Worm (Caenorhabditis elegans) whole organism, young adult: ENCODE data around the gene tebp-1.

ENCODE experiments used
- C06A6.2 ChIP-seq: fragments of 200-800 bp; sonication (Bioruptor generic); conservative IDR thresholded peaks from 2 replicates; pipeline ENCODE4 v1.3.6; 2022; ENCODE audit warnings: missing genetic modification characterization, missing compliant biosample characterization
- F10E7.11 ChIP-seq: sonication (generic microtip); optimal IDR thresholded peaks from 2 replicates; lab custom pipeline; 2017; ENCODE audit warnings: mild to moderate bottlenecking, missing genetic modification characterization, moderate library complexity, missing compliant biosample characterization
- F22D6.2 ChIP-seq: sonication (generic microtip); optimal IDR thresholded peaks from 2 replicates; lab custom pipeline; 2016; ENCODE audit warnings: mild to moderate bottlenecking, missing genetic modification characterization, missing compliant biosample characterization
- F33H1.4 ChIP-seq: fragments of 200-800 bp; sonication (Bioruptor generic); IDR thresholded peaks from 2 replicates; pipeline ENCODE4 v1.3.6; 2022; ENCODE audit warnings: missing genetic modification reagents, missing genetic modification characterization, missing compliant biosample characterization
- F37B4.10 ChIP-seq: fragments of 200-800 bp; sonication (Bioruptor generic); IDR thresholded peaks from 2 replicates; pipeline ENCODE4 v1.3.6; 2022; ENCODE audit warnings: missing genetic modification characterization, missing compliant biosample characterization
- F52B5.7 ChIP-seq: sonication (generic microtip); optimal IDR thresholded peaks from 2 replicates; lab custom pipeline; 2016; ENCODE audit warnings: mild to moderate bottlenecking, missing genetic modification characterization, missing compliant biosample characterization
- K12H6.12 ChIP-seq: fragments of 200-800 bp; sonication (Bioruptor generic); optimal IDR thresholded peaks from 2 replicates; lab custom pipeline; 2018; ENCODE audit warnings: mild to moderate bottlenecking, missing genetic modification characterization, missing compliant biosample characterization
- T07F8.4 ChIP-seq: sonication (generic microtip); optimal IDR thresholded peaks from 2 replicates; lab custom pipeline; 2016; ENCODE audit warnings: mild to moderate bottlenecking, missing genetic modification characterization, moderate library complexity, missing compliant biosample characterization
- Y53G8AR.9 ChIP-seq: fragments of 200-800 bp; sonication (Bioruptor generic); conservative IDR thresholded peaks from 2 replicates; pipeline ENCODE4 v1.3.6; 2022; ENCODE audit warnings: missing genetic modification reagents, missing genetic modification characterization, missing compliant biosample characterization
- Y95B8A.8 ChIP-seq: fragments of 200-800 bp; sonication (Bioruptor generic); IDR thresholded peaks from 2 replicates; pipeline ENCODE4 v1.3.6; 2022; ENCODE audit warnings: missing genetic modification reagents, missing genetic modification characterization, missing compliant biosample characterization
- ama-1 ChIP-seq, 3 experiments: fragments of 150-350 bp in 1 of 3; sonication (generic microtip) in 2 of 3; optimal IDR thresholded peaks; 2 replicates each; lab custom pipeline; 2014 to 2018; ENCODE audit warnings: missing biosample characterization in 2 of 3, missing genetic modification characterization in 2 of 3, missing genetic modification reagents in 2 of 3
- atf-7 ChIP-seq: sonication (generic microtip); optimal IDR thresholded peaks from 2 replicates; lab custom pipeline; 2017; ENCODE audit warnings: mild to moderate bottlenecking, missing genetic modification characterization, missing compliant biosample characterization
- ceh-27 ChIP-seq: fragments of 200-800 bp; sonication (Bioruptor generic); optimal IDR thresholded peaks from 2 replicates; lab custom pipeline; 2018; ENCODE audit warnings: mild to moderate bottlenecking, missing genetic modification characterization, moderate library complexity, missing compliant biosample characterization
- ceh-40 ChIP-seq: fragments of 200-800 bp; sonication (Bioruptor generic); IDR thresholded peaks from 2 replicates; pipeline ENCODE4 v1.3.6; 2022; ENCODE audit warnings: missing genetic modification characterization, missing compliant biosample characterization
- ceh-58 ChIP-seq: fragments of 200-800 bp; sonication (Bioruptor generic); IDR thresholded peaks from 2 replicates; pipeline ENCODE4 v1.3.6; 2022; ENCODE audit warnings: missing genetic modification characterization, missing compliant biosample characterization
- egl-44 ChIP-seq: fragments of 200-800 bp; sonication (Bioruptor generic); IDR thresholded peaks from 2 replicates; pipeline ENCODE4 v1.3.6; 2022; ENCODE audit warnings: missing genetic modification reagents, missing genetic modification characterization, missing compliant biosample characterization
- lin-54 ChIP-seq: fragments of 200-800 bp; sonication (Bioruptor generic); optimal IDR thresholded peaks from 2 replicates; lab custom pipeline; 2018; ENCODE audit warnings: mild to moderate bottlenecking, missing genetic modification characterization, missing compliant biosample characterization
- lir-1 ChIP-seq: fragments of 200-800 bp; sonication (Bioruptor generic); conservative IDR thresholded peaks from 2 replicates; pipeline ENCODE4 v1.3.6; 2022; ENCODE audit warnings: missing genetic modification reagents, missing genetic modification characterization, missing compliant biosample characterization
- madf-10 ChIP-seq: sonication (generic microtip); optimal IDR thresholded peaks from 2 replicates; lab custom pipeline; 2016; ENCODE audit warnings: mild to moderate bottlenecking, missing genetic modification characterization, missing compliant biosample characterization
- madf-6 ChIP-seq: fragments of 200-800 bp; sonication (Bioruptor generic); IDR thresholded peaks from 2 replicates; pipeline ENCODE4 v1.3.6; 2022; ENCODE audit warnings: missing genetic modification reagents, missing genetic modification characterization, missing compliant biosample characterization
- mcd-1 ChIP-seq: fragments of 200-800 bp; sonication (Bioruptor generic); IDR thresholded peaks from 2 replicates; pipeline ENCODE4 v1.3.6; 2022; ENCODE audit warnings: missing genetic modification reagents, missing genetic modification characterization, missing compliant biosample characterization
- mes-4 ChIP-seq: sonication (generic microtip); optimal IDR thresholded peaks from 2 replicates; lab custom pipeline; 2016; ENCODE audit warnings: missing genotype, missing genetic modification characterization, missing compliant biosample characterization
- mxl-1 ChIP-seq: sonication (generic microtip); optimal IDR thresholded peaks from 2 replicates; lab custom pipeline; 2016; ENCODE audit warnings: missing genetic modification characterization, missing compliant biosample characterization
- nfya-1 ChIP-seq: sonication (generic microtip); optimal IDR thresholded peaks from 2 replicates; lab custom pipeline; 2017; ENCODE audit warnings: antibody characterized with exemption, missing compliant biosample characterization, missing genetic modification characterization, borderline replicate concordance; ENCODE audit not compliant: insufficient read depth
- nhr-120 ChIP-seq: fragments of 200-800 bp; sonication (Bioruptor generic); IDR thresholded peaks from 2 replicates; pipeline ENCODE4 v1.3.6; 2022; ENCODE audit warnings: missing genetic modification characterization, missing compliant biosample characterization
- nhr-27 ChIP-seq: fragments of 200-800 bp; sonication (Bioruptor generic); optimal IDR thresholded peaks from 2 replicates; lab custom pipeline; 2018; ENCODE audit warnings: mild to moderate bottlenecking, missing genetic modification characterization, moderate library complexity, missing compliant biosample characterization
- nhr-90 ChIP-seq: sonication (generic microtip); optimal IDR thresholded peaks from 2 replicates; lab custom pipeline; 2016; ENCODE audit warnings: missing genotype, mild to moderate bottlenecking, missing genetic modification characterization, missing compliant biosample characterization
- pbrm-1 ChIP-seq: fragments of 200-800 bp; sonication (Bioruptor generic); IDR thresholded peaks from 2 replicates; pipeline ENCODE4 v1.3.6; 2022; ENCODE audit warnings: missing genetic modification reagents, missing genetic modification characterization, missing compliant biosample characterization
- pha-4 ChIP-seq: fragments of 150-350 bp; sonication (generic microtip); optimal IDR thresholded peaks from 2 replicates; lab custom pipeline; 2014; ENCODE audit warnings: missing biosample characterization, missing genetic modification reagents, missing genetic modification characterization
- rec-8 ChIP-seq, 2 experiments: sonication (generic microtip); optimal IDR thresholded peaks; 2 replicates each; lab custom pipeline; 2016; ENCODE audit warnings: mild to moderate bottlenecking in 2 of 2, missing genetic modification characterization in 2 of 2, missing genetic modification reagents in 2 of 2, missing genotype in 2 of 2, missing biosample characterization in 1 of 2, missing compliant biosample characterization in 1 of 2, moderate library complexity in 1 of 2
- rpc-1 ChIP-seq, 2 experiments: fragments of 150-350 bp in 1 of 2; sonication (generic microtip) in 1 of 2; optimal IDR thresholded peaks; 2 replicates each; lab custom pipeline; 2014 to 2018; ENCODE audit warnings: missing biosample characterization in 1 of 2, missing genetic modification characterization in 1 of 2, missing genetic modification reagents in 1 of 2, missing genotype in 1 of 2
- snpc-1.1 ChIP-seq: sonication (generic microtip); optimal IDR thresholded peaks from 2 replicates; lab custom pipeline; 2017; ENCODE audit warnings: missing genetic modification characterization, mild to moderate bottlenecking, missing compliant biosample characterization, antibody characterized with exemption, moderate library complexity, missing genotype, missing genetic modification reagents; ENCODE audit not compliant: insufficient read depth
- somi-1 ChIP-seq: fragments of 200-800 bp; sonication (Bioruptor generic); optimal IDR thresholded peaks from 2 replicates; lab custom pipeline; 2018; ENCODE audit warnings: mild to moderate bottlenecking, missing genetic modification characterization, missing compliant biosample characterization
- tbx-9 ChIP-seq: sonication (generic microtip); optimal IDR thresholded peaks from 2 replicates; lab custom pipeline; 2016; ENCODE audit warnings: borderline replicate concordance, missing genetic modification characterization, inconsistent platforms, missing compliant biosample characterization
- zfh-2 ChIP-seq: fragments of 200-800 bp; sonication (Bioruptor generic); conservative IDR thresholded peaks from 2 replicates; pipeline ENCODE4 v1.3.6; 2022; ENCODE audit warnings: missing genetic modification reagents, missing genetic modification characterization, missing compliant biosample characterization
- ztf-18 ChIP-seq: sonication (generic microtip); optimal IDR thresholded peaks from 2 replicates; lab custom pipeline; 2016; ENCODE audit warnings: missing genotype, mild to moderate bottlenecking, missing genetic modification characterization, missing compliant biosample characterization

tebp-1 gene

DNA sequence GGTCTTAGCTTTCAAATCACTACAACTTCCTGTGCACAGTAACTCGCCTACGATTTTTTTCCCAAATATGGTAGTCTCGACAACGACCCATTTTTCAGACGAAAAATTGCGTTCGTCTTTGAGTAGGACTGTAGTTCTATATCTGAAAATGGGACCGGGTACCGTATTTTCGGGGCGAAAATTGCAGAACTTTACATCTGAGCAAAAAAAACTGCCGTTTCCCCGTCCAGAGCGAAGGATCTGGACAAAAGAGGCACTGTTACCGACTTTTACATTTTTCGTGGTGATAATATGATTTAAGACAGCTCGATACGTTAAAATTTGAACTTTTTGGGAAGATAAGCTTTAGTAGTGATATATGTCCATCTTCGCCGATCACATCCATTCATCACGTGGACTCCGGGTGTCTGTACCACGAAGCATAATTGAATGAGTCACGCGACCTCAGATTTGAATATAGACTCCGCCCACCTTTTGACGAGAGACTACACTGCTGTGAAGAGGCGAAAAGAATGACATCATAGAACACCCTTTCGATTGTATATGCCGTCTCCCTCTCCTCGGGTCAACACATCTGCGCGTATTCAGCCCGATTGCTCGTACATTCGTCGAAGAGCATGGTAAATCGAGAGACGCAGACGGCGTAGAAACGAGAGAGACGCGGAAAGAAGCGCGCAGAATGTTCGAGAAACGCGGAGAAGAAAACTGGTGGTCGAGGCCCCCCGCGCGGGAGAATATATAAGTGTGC lies 43.1 kb downstream of the tebp-1 start (continued):
- peak; percentile 39 for TF ChIP-seq K12H6.12 (tag; lab: Kevin White, UChicago)
- TF ChIP-seq F10E7.11 (tag; lab: Kevin White, UChicago), result no peak
- no peak for TF ChIP-seq F52B5.7 (tag; lab: Kevin White, UChicago)
- peak; percentile 19 for TF ChIP-seq ceh-27
- no peak for TF ChIP-seq tbx-9 (tag; lab: Kevin White, UChicago)
- no peak for TF ChIP-seq F37B4.10
- no peak for TF ChIP-seq ceh-58
- no peak for TF ChIP-seq mxl-1 (tag; lab: Kevin White, UChicago)
- no peak for TF ChIP-seq F33H1.4
- TF ChIP-seq madf-10 (tag; lab: Kevin White, UChicago), result no peak
- TF ChIP-seq nhr-90, result no peak
- TF ChIP-seq nhr-120 (GFP tag; lab: Robert Waterston, UW), result no peak
- TF ChIP-seq snpc-1.1 (tag; lab: Kevin White, UChicago), result no peak
- no peak for TF ChIP-seq lir-1 (GFP tag; lab: Robert Waterston, UW)
- no peak for TF ChIP-seq somi-1
- TF ChIP-seq mes-4 (tag; lab: Kevin White, UChicago), result no peak
- no peak for TF ChIP-seq nhr-27
- 0 out of 2 replicates have a peak, but pooled peaks have one; percentile 66 for TF ChIP-seq pbrm-1 (GFP tag; lab: Robert Waterston, UW)
- no peak for TF ChIP-seq Y95B8A.8 (GFP tag; lab: Robert Waterston, UW)
- no peak for TF ChIP-seq lin-54 (GFP tag; lab: Kevin White, UChicago)
- 0 out of 2 replicates have a peak, but pooled peaks have one; percentile 21 for TF ChIP-seq C06A6.2
- TF ChIP-seq F22D6.2, result no peak
- no peak for TF ChIP-seq egl-44 (GFP tag; lab: Robert Waterston, UW)
- TF ChIP-seq rpc-1 (optimal IDR thresholded peaks at IDR 0.05; lab: Kevin White, UChicago), result peak; percentile 35
- no peak for TF ChIP-seq rpc-1 (tag; optimal IDR thresholded peaks at IDR 0.05; lab: Kevin White, UChicago)
- TF ChIP-seq mcd-1 (GFP tag; lab: Robert Waterston, UW), result peak; percentile 64
- TF ChIP-seq Y53G8AR.9 (GFP tag; lab: Robert Waterston, UW), result 0 out of 2 replicates have a peak, but pooled peaks have one; percentile 31
- no peak for TF ChIP-seq nfya-1
- no peak for TF ChIP-seq rec-8 (tag; optimal IDR thresholded peaks at IDR 0.05; lab: Kevin White, UChicago)
- no peak for TF ChIP-seq pha-4 (tag; lab: Kevin White, UChicago)
- TF ChIP-seq atf-7, result peak; percentile 90
- TF ChIP-seq T07F8.4 (tag; lab: Kevin White, UChicago), result no peak

DNA sequence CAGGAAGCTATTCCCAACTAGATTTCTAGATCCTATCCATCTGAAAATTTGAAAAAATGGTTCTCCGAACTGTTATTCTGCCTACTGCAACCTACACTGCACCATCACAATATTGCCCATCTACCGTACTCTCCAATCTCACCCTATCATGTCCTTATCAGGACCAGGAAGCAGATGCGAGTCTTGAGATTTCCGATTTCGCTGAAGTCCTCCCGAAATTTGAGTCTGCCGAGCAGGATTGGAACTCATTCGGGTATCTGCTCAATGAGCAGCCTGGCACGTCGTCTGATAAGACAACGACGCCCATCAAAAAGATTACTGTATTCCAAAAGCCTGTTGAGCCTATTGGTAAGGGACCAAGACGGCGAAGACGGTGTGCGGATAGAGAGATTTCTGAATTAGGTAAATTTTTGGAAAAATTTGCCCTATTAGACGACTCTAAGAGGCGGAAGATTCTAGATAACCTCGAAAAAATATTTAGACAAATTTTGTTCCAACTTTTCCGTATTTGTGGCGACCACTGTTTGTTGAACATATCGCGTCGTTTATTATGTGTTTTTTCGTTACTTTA lies 43.8 kb downstream of the tebp-1 start:
- TF ChIP-seq mes-4 (tag; lab: Kevin White, UChicago) (no peak), ama-1 (optimal IDR thresholded peaks at IDR 0.05; lab: Kevin White, UChicago) (peak; percentile 90), ama-1 (GFP tag; optimal IDR thresholded peaks at IDR 0.05; lab: Kevin White, UChicago) (no peak)

DNA sequence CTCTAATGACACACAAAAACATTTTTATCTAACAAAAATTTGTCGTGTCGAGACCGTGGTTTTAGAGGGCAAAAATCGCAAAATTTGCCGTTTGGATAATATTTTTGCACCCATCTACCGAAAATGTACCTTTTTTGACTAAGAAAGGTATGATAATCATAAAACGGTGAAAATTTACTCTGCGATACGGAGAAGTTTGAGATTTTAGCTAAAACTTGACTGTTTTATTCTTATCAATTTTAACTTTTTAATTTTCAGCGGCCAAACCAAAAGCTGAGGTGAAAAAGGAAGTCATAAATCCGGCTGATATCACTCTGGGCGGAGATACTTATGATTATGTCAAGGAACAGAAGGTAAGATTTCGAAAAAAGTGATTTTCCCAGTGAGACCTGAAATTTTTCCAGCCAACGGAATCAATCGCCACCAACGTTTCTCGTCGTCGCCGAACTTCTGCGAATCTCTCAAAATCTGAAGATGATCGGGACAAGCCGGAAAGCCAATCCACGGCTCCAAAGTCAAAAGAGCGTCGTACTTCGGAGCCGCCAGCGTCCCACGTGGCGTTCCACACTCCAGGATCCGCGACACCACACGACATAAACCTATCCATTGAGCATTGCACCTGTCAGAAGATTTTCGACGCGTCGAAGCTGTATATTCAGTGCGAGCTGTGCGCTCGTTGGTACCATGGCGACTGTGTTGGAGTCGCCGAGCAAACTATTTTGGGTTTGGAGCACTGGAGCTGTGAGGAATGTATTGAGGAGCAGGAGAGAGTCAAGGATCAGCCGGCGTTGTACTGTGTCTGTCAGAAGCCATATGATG lies 44.5 kb downstream of the tebp-1 start:
- TF ChIP-seq ama-1 (optimal IDR thresholded peaks at IDR 0.05; lab: Kevin White, UChicago), result peak; percentile 40
- no peak for TF ChIP-seq ama-1 (GFP tag; optimal IDR thresholded peaks at IDR 0.05; lab: Kevin White, UChicago)
- TF ChIP-seq zfh-2 (GFP tag; lab: Robert Waterston, UW), result peak; percentile 75
- peak; percentile 24 for TF ChIP-seq F10E7.11 (tag; lab: Kevin White, UChicago)
- TF ChIP-seq ceh-40, result no peak
- TF ChIP-seq madf-6 (GFP tag; lab: Robert Waterston, UW), result no peak
- no peak for TF ChIP-seq ztf-18
- no peak for TF ChIP-seq pbrm-1 (GFP tag; lab: Robert Waterston, UW)
